Worm (Caenorhabditis elegans) whole organism, L4 larva: ENCODE measurements around the gene Y55F3AM.13.

Source experiments
- F10B5.3 ChIP-seq: sonication (generic microtip); optimal IDR thresholded peaks from 2 replicates; lab custom pipeline; 2016; ENCODE audit warnings: mild to moderate bottlenecking, missing genetic modification characterization, missing compliant biosample characterization
- F26F4.8 ChIP-seq: fragments of 200-800 bp; sonication (Bioruptor generic); conservative IDR thresholded peaks from 2 replicates; pipeline ENCODE4 v1.3.6; 2022; ENCODE audit warnings: missing genetic modification characterization, missing compliant biosample characterization
- F37D6.2 ChIP-seq: sonication (generic microtip); optimal IDR thresholded peaks from 2 replicates; lab custom pipeline; 2016; ENCODE audit warnings: mild to moderate bottlenecking, missing genetic modification characterization, missing compliant biosample characterization
- F44E2.7 ChIP-seq: fragments of 200-800 bp; sonication (Bioruptor generic); IDR thresholded peaks from 2 replicates; pipeline ENCODE4 v2.1.2; 2022; ENCODE audit warnings: missing genetic modification characterization, missing compliant biosample characterization
- T26A8.4 ChIP-seq: fragments of 200-800 bp; sonication (Bioruptor generic); IDR thresholded peaks from 2 replicates; pipeline ENCODE4 v1.3.6; 2022; ENCODE audit warnings: missing genetic modification characterization, missing compliant biosample characterization
- Y5F2A.4 ChIP-seq: fragments of 200-800 bp; sonication (Bioruptor generic); optimal IDR thresholded peaks from 2 replicates; lab custom pipeline; 2018; ENCODE audit warnings: mild to moderate bottlenecking, missing genetic modification characterization, missing compliant biosample characterization
- Y75B8A.6 ChIP-seq: fragments of 200-800 bp; sonication (Bioruptor generic); IDR thresholded peaks from 2 replicates; pipeline ENCODE4 v1.3.6; 2022; ENCODE audit warnings: missing genetic modification reagents, missing genetic modification characterization, missing compliant biosample characterization
- ZK337.2 ChIP-seq: fragments of 200-800 bp; sonication (Bioruptor generic); IDR thresholded peaks from 2 replicates; pipeline ENCODE4 v1.3.6; 2022; ENCODE audit warnings: missing genetic modification reagents, missing genetic modification characterization, missing compliant biosample characterization
- ZK546.5 ChIP-seq, 2 experiments: sonication (generic microtip); optimal IDR thresholded peaks; 2 replicates each; lab custom pipeline; 2017; ENCODE audit warnings: missing biosample characterization in 2 of 2, missing genetic modification characterization in 2 of 2
- aha-1 ChIP-seq: fragments of 150-350 bp; peaks from one replicate; lab custom pipeline; 2014; ENCODE audit warnings: missing biosample characterization, missing genetic modification characterization
- arid-1 ChIP-seq: fragments of 200-800 bp; sonication (Bioruptor generic); conservative IDR thresholded peaks from 2 replicates; pipeline ENCODE4 v1.3.6; 2022; ENCODE audit warnings: missing genetic modification reagents, missing genetic modification characterization, missing compliant biosample characterization
- ceh-32 ChIP-seq: sonication (generic microtip); optimal IDR thresholded peaks from 2 replicates; lab custom pipeline; 2016; ENCODE audit warnings: mild to moderate bottlenecking, missing genetic modification characterization, missing compliant biosample characterization; ENCODE audit not compliant: poor library complexity
- ceh-44 ChIP-seq: fragments of 200-800 bp; sonication (Bioruptor generic); IDR thresholded peaks from 2 replicates; pipeline ENCODE4 v1.3.6; 2022; ENCODE audit warnings: missing genetic modification reagents, missing genetic modification characterization, missing compliant biosample characterization
- ceh-82 ChIP-seq: sonication (generic microtip); optimal IDR thresholded peaks from 2 replicates; lab custom pipeline; 2017; ENCODE audit warnings: missing biosample characterization, missing genetic modification characterization
- ctbp-1 ChIP-seq: fragments of 200-800 bp; sonication (Bioruptor generic); IDR thresholded peaks from 2 replicates; pipeline ENCODE4 v1.3.6; 2022; ENCODE audit warnings: missing genetic modification reagents, missing genetic modification characterization, missing compliant biosample characterization
- daf-12 ChIP-seq: fragments of 150-350 bp; optimal IDR thresholded peaks from 2 replicates; lab custom pipeline; 2014; ENCODE audit warnings: missing biosample characterization, missing genetic modification reagents, missing genetic modification characterization
- dmd-8 ChIP-seq: fragments of 200-800 bp; sonication (Bioruptor generic); IDR thresholded peaks from 2 replicates; pipeline ENCODE4 v1.3.6; 2022; ENCODE audit warnings: missing genetic modification characterization, missing compliant biosample characterization
- dmd-9 ChIP-seq: fragments of 200-800 bp; sonication (Bioruptor generic); IDR thresholded peaks from 2 replicates; pipeline ENCODE4 v1.3.6; 2022; ENCODE audit warnings: missing genetic modification reagents, missing genetic modification characterization, missing compliant biosample characterization
- dve-1 ChIP-seq: sonication (generic microtip); optimal IDR thresholded peaks from 2 replicates; lab custom pipeline; 2017; ENCODE audit warnings: antibody characterized with exemption, mild to moderate bottlenecking, missing genetic modification characterization, missing compliant biosample characterization; ENCODE audit not compliant: insufficient read depth
- egl-27 ChIP-seq: sonication (generic microtip); optimal IDR thresholded peaks from 3 replicates; lab custom pipeline; 2017; ENCODE audit warnings: missing biosample characterization, missing genetic modification reagents, missing genetic modification characterization
- egl-43 ChIP-seq: fragments of 200-800 bp; sonication (Bioruptor generic); IDR thresholded peaks from 2 replicates; pipeline ENCODE4 v1.3.6; 2022; ENCODE audit warnings: missing genetic modification reagents, missing genetic modification characterization, missing compliant biosample characterization
- fkh-10 ChIP-seq: fragments of 150-350 bp; optimal IDR thresholded peaks from 2 replicates; lab custom pipeline; 2014; ENCODE audit warnings: missing biosample characterization, missing genetic modification reagents, missing genetic modification characterization
- gei-8 ChIP-seq: fragments of 200-800 bp; sonication (Bioruptor generic); optimal IDR thresholded peaks from 2 replicates; lab custom pipeline; 2018; ENCODE audit warnings: mild to moderate bottlenecking, missing genetic modification characterization, missing compliant biosample characterization
- hlh-11 ChIP-seq: fragments of 200-800 bp; sonication (Bioruptor generic); optimal IDR thresholded peaks from 2 replicates; lab custom pipeline; 2018; ENCODE audit warnings: mild to moderate bottlenecking, missing genetic modification characterization, missing compliant biosample characterization
- hlh-30 ChIP-seq: sonication (generic microtip); optimal IDR thresholded peaks from 2 replicates; lab custom pipeline; 2017; ENCODE audit warnings: antibody characterized with exemption, mild to moderate bottlenecking, missing genetic modification characterization, missing compliant biosample characterization; ENCODE audit not compliant: insufficient read depth
- hmg-1.1 ChIP-seq: fragments of 200-800 bp; sonication (Bioruptor generic); IDR thresholded peaks from 2 replicates; pipeline ENCODE4 v1.3.6; 2022; ENCODE audit warnings: missing genetic modification reagents, missing genetic modification characterization, missing compliant biosample characterization
- lin-1 ChIP-seq: fragments of 200-800 bp; sonication (Bioruptor generic); IDR thresholded peaks from 2 replicates; pipeline ENCODE4 v1.3.6; 2022; ENCODE audit warnings: missing genetic modification reagents, missing genetic modification characterization, missing compliant biosample characterization
- lin-29 ChIP-seq: fragments of 200-800 bp; sonication (Bioruptor generic); IDR thresholded peaks from 2 replicates; pipeline ENCODE4 v1.3.6; 2022; ENCODE audit warnings: missing genetic modification reagents, missing genetic modification characterization, missing compliant biosample characterization
- lin-38 ChIP-seq: fragments of 200-800 bp; sonication (Bioruptor generic); IDR thresholded peaks from 2 replicates; pipeline ENCODE4 v1.3.6; 2022; ENCODE audit warnings: missing genetic modification reagents, missing genetic modification characterization, missing compliant biosample characterization
- lin-39 ChIP-seq: fragments of 150-350 bp; optimal IDR thresholded peaks from 2 replicates; lab custom pipeline; 2014; ENCODE audit warnings: missing biosample characterization, missing genetic modification reagents, missing genetic modification characterization
- madf-9 ChIP-seq: fragments of 200-800 bp; sonication (Bioruptor generic); conservative IDR thresholded peaks from 2 replicates; pipeline ENCODE4 v1.3.6; 2022; ENCODE audit warnings: missing genetic modification reagents, missing genetic modification characterization, missing compliant biosample characterization
- mdl-1 ChIP-seq, 2 experiments: fragments of 150-350 bp in 1 of 2; sonication (generic microtip) in 1 of 2; optimal IDR thresholded peaks; 2 replicates each; lab custom pipeline; 2014 to 2017; ENCODE audit warnings: missing biosample characterization in 2 of 2, missing genetic modification characterization in 2 of 2
- mes-2 ChIP-seq: sonication (generic microtip); optimal IDR thresholded peaks from 2 replicates; lab custom pipeline; 2016; ENCODE audit warnings: missing genotype, mild to moderate bottlenecking, missing genetic modification characterization, missing compliant biosample characterization; ENCODE audit not compliant: poor library complexity, severe bottlenecking
- mxl-2 ChIP-seq: fragments of 200-800 bp; sonication (Bioruptor generic); conservative IDR thresholded peaks from 2 replicates; pipeline ENCODE4 v1.3.6; 2022; ENCODE audit warnings: missing genetic modification reagents, missing genetic modification characterization, missing compliant biosample characterization
- nhr-102 ChIP-seq: sonication (generic microtip); optimal IDR thresholded peaks from 2 replicates; lab custom pipeline; 2016; ENCODE audit warnings: mild to moderate bottlenecking, missing genetic modification characterization, moderate library complexity, missing compliant biosample characterization
- nhr-11 ChIP-seq: fragments of 150-350 bp; optimal IDR thresholded peaks from 2 replicates; lab custom pipeline; 2014; ENCODE audit warnings: missing biosample characterization, missing genetic modification characterization
- nhr-111 ChIP-seq: fragments of 200-800 bp; sonication (Bioruptor generic); optimal IDR thresholded peaks from 2 replicates; lab custom pipeline; 2018; ENCODE audit warnings: mild to moderate bottlenecking, missing genetic modification characterization, missing compliant biosample characterization
- nhr-28 ChIP-seq: fragments of 150-350 bp; optimal IDR thresholded peaks from 2 replicates; lab custom pipeline; 2014; ENCODE audit warnings: missing biosample characterization, missing genetic modification characterization
- nhr-41 ChIP-seq: fragments of 200-800 bp; sonication (Bioruptor generic); IDR thresholded peaks from 2 replicates; pipeline ENCODE4 v1.3.6; 2022; ENCODE audit warnings: missing genetic modification reagents, missing genetic modification characterization, missing compliant biosample characterization
- nhr-48 ChIP-seq: sonication (generic microtip); optimal IDR thresholded peaks from 2 replicates; lab custom pipeline; 2016; ENCODE audit warnings: mild to moderate bottlenecking, missing genetic modification characterization, missing compliant biosample characterization
- nhr-6 ChIP-seq: fragments of 150-350 bp; optimal IDR thresholded peaks from 2 replicates; lab custom pipeline; 2014; ENCODE audit warnings: missing biosample characterization, missing genetic modification characterization
- pqm-1 ChIP-seq: sonication (generic microtip); optimal IDR thresholded peaks from 2 replicates; lab custom pipeline; 2017; ENCODE audit warnings: missing biosample characterization, missing genetic modification characterization
- rbr-2 ChIP-seq: sonication (generic microtip); optimal IDR thresholded peaks from 2 replicates; lab custom pipeline; 2016; ENCODE audit warnings: missing genotype, missing genetic modification characterization, missing compliant biosample characterization
- saeg-2 ChIP-seq: fragments of 200-800 bp; sonication (Bioruptor generic); IDR thresholded peaks from 2 replicates; pipeline ENCODE4 v1.3.6; 2022; ENCODE audit warnings: missing genetic modification reagents, missing genetic modification characterization, missing compliant biosample characterization
- set-16 ChIP-seq: fragments of 200-800 bp; sonication (Bioruptor generic); IDR thresholded peaks from 2 replicates; pipeline ENCODE4 v1.3.6; 2022; ENCODE audit warnings: missing genetic modification reagents, missing genetic modification characterization, missing compliant biosample characterization
- skn-1 ChIP-seq: fragments of 150-350 bp; optimal IDR thresholded peaks from 2 replicates; lab custom pipeline; 2014; ENCODE audit warnings: missing biosample characterization, missing genetic modification characterization
- snpc-1.2 ChIP-seq: fragments of 200-800 bp; sonication (Bioruptor generic); IDR thresholded peaks from 2 replicates; pipeline ENCODE4 v1.3.6; 2022; ENCODE audit warnings: missing genetic modification reagents, missing genetic modification characterization, missing compliant biosample characterization
- spr-3 ChIP-seq: fragments of 200-800 bp; sonication (Bioruptor generic); optimal IDR thresholded peaks from 2 replicates; lab custom pipeline; 2018; ENCODE audit warnings: mild to moderate bottlenecking, missing genetic modification characterization, missing compliant biosample characterization
- unc-130 ChIP-seq: sonication (generic microtip); optimal IDR thresholded peaks from 2 replicates; lab custom pipeline; 2016; ENCODE audit warnings: missing genetic modification reagents, missing genetic modification characterization, missing compliant biosample characterization
- unc-39 ChIP-seq: sonication (generic microtip); optimal IDR thresholded peaks from 2 replicates; lab custom pipeline; 2017; ENCODE audit warnings: missing biosample characterization, missing genetic modification characterization
- vab-7 ChIP-seq: fragments of 200-800 bp; sonication (Bioruptor generic); IDR thresholded peaks from 2 replicates; pipeline ENCODE4 v1.3.6; 2022; ENCODE audit warnings: missing genetic modification reagents, missing genetic modification characterization, missing compliant biosample characterization

Gene Y55F3AM.13

ce11 chrIV:1067430-1067829 lies 11.3 kb upstream of the Y55F3AM.13 start, which contains the start of gene znf-782:
znf-782 (minus strand) TSS chrIV:1067525.
- TF ChIP-seq mes-2 (peak; percentile 30), hmg-1.1 (GFP tag; lab: Robert Waterston, UW) (peak; percentile 82), set-16 (GFP tag; lab: Robert Waterston, UW) (peak; percentile 99), vab-7 (GFP tag; lab: Robert Waterston, UW) (no peak), nhr-48 (tag; lab: Kevin White, UChicago) (peak; percentile 65), nhr-28 (tag; lab: Kevin White, UChicago) (peak; percentile 52), rbr-2 (tag; lab: Kevin White, UChicago) (peak; percentile 35), T26A8.4 (GFP tag; lab: Robert Waterston, UW) (peak; percentile 59), ceh-82 (no peak), F44E2.7 (GFP tag; lab: Robert Waterston, UW) (no peak), skn-1 (tag; lab: Kevin White, UChicago) (no peak), lin-38 (GFP tag; lab: Robert Waterston, UW) (peak; percentile 30; the same call in 1 of the 2 replicates), hlh-11 (tag; lab: Kevin White, UChicago) (peak; percentile 95), nhr-102 (tag; lab: Kevin White, UChicago) (peak; percentile 35), F37D6.2 (tag; lab: Kevin White, UChicago) (peak; percentile 65), hlh-30 (tag; lab: Kevin White, UChicago) (peak; percentile 62), ZK337.2 (GFP tag; lab: Robert Waterston, UW) (no peak), F26F4.8 (no peak), dmd-8 (peak; percentile 60; the same call in 1 of the 2 replicates), ctbp-1 (GFP tag; lab: Robert Waterston, UW) (peak; percentile 65), egl-43 (GFP tag; lab: Robert Waterston, UW) (peak; percentile 80), nhr-11 (tag; lab: Kevin White, UChicago) (no peak), arid-1 (GFP tag; lab: Robert Waterston, UW) (peak; percentile 65), saeg-2 (GFP tag; lab: Robert Waterston, UW) (peak; percentile 67), unc-130 (no peak), mxl-2 (GFP tag; lab: Robert Waterston, UW) (no peak), Y5F2A.4 (GFP tag; lab: Kevin White, UChicago) (no peak), aha-1 (peak; percentile 94), mdl-1 (tag; optimal IDR thresholded peaks at IDR 0.05; lab: Kevin White, UChicago) (peak; percentile 11 to 56), F10B5.3 (tag; lab: Kevin White, UChicago) (no peak), dmd-9 (GFP tag; lab: Robert Waterston, UW) (no peak), ceh-32 (tag; lab: Kevin White, UChicago) (peak; percentile 25), snpc-1.2 (GFP tag; lab: Robert Waterston, UW) (0 out of 2 replicates have a peak, but pooled peaks have one; percentile 44), pqm-1 (tag; lab: Kevin White, UChicago) (peak; percentile 47), lin-29 (0 out of 2 replicates have a peak, but pooled peaks have one; percentile 6), nhr-111 (GFP tag; lab: Kevin White, UChicago) (peak; percentile 41), daf-12 (tag; lab: Kevin White, UChicago) (no peak), gei-8 (GFP tag; lab: Kevin White, UChicago) (no peak), lin-39 (tag; lab: Kevin White, UChicago) (no peak), spr-3 (GFP tag; lab: Kevin White, UChicago) (peak; percentile 2), ceh-44 (GFP tag; lab: Robert Waterston, UW) (no peak), Y75B8A.6 (GFP tag; lab: Robert Waterston, UW) (no peak), egl-27 (tag; lab: Kevin White, UChicago) (no peak), nhr-6 (tag; lab: Kevin White, UChicago) (peak; percentile 15), ZK546.5 (tag; optimal IDR thresholded peaks at IDR 0.05; lab: Kevin White, UChicago) (no peak), fkh-10 (GFP tag; lab: Kevin White, UChicago) (no peak), dve-1 (tag; lab: Kevin White, UChicago) (peak; percentile 53), madf-9 (peak; percentile 95), unc-39 (no peak), nhr-41 (GFP tag; lab: Robert Waterston, UW) (0 out of 2 replicates have a peak, but pooled peaks have one; percentile 27), lin-1 (GFP tag; lab: Robert Waterston, UW) (peak; percentile 51; the same call in 1 of the 2 replicates)
